Fruit fly (Drosophila melanogaster) whole organism, embryonic: ENCODE data around the gene mRpL4.
A peak's percentile ranks its signal among the peaks of the same experiment; 100 is the strongest.

Source experiments
- Atf-2 ChIP-seq: fragments of 200-800 bp; sonication (Bioruptor generic); optimal IDR thresholded peaks from 2 replicates; lab custom pipeline; 2016; ENCODE audit warnings: missing biosample characterization, missing genetic modification characterization
- Atf3 ChIP-seq: fragments of 200-800 bp; sonication (Bioruptor generic); optimal IDR thresholded peaks from 3 replicates; lab custom pipeline; 2016; ENCODE audit warnings: missing biosample characterization, missing genetic modification characterization
- CG10147 ChIP-seq: fragments of 200-800 bp; sonication (Bioruptor generic); optimal IDR thresholded peaks from 2 replicates; lab custom pipeline; 2019; ENCODE audit warnings: missing biosample characterization, mild to moderate bottlenecking, missing genetic modification characterization, moderate library complexity
- CG1024 ChIP-seq: fragments of 200-800 bp; sonication (Bioruptor generic); IDR thresholded peaks from 2 replicates; pipeline ENCODE4 v1.3.6; 2022; ENCODE audit warnings: missing biosample characterization, missing genetic modification characterization
- CG10267 ChIP-seq: fragments of 200-800 bp; sonication (Bioruptor generic); optimal IDR thresholded peaks from 2 replicates; lab custom pipeline; 2018; ENCODE audit warnings: missing biosample characterization, mild to moderate bottlenecking, missing genetic modification characterization, moderate library complexity
- CG12104 ChIP-seq: fragments of 200-800 bp; sonication (Bioruptor generic); optimal IDR thresholded peaks from 3 replicates; lab custom pipeline; 2016; ENCODE audit warnings: missing biosample characterization, missing genetic modification characterization
- CG12391 ChIP-seq: fragments of 200-800 bp; sonication (Bioruptor generic); optimal IDR thresholded peaks from 3 replicates; lab custom pipeline; 2018; ENCODE audit warnings: missing biosample characterization, mild to moderate bottlenecking, missing genetic modification characterization, moderate library complexity
- CG13424 ChIP-seq: fragments of 200-800 bp; sonication (Bioruptor generic); optimal IDR thresholded peaks from 2 replicates; lab custom pipeline; 2019; ENCODE audit warnings: missing biosample characterization, mild to moderate bottlenecking, missing genetic modification characterization, moderate library complexity
- CG13624 ChIP-seq: fragments of 200-800 bp; sonication (Bioruptor generic); optimal IDR thresholded peaks from 2 replicates; lab custom pipeline; 2016; ENCODE audit warnings: missing biosample characterization, missing genetic modification characterization
- CG14710 ChIP-seq: fragments of 200-800 bp; sonication (Bioruptor generic); optimal IDR thresholded peaks from 3 replicates; lab custom pipeline; 2019; ENCODE audit warnings: missing biosample characterization, mild to moderate bottlenecking, missing genetic modification characterization, moderate library complexity
- CG15514 ChIP-seq: fragments of 200-800 bp; sonication (Bioruptor generic); optimal IDR thresholded peaks from 3 replicates; lab custom pipeline; 2017; ENCODE audit warnings: missing biosample characterization, missing genetic modification characterization, mild to moderate bottlenecking, moderate library complexity, missing genetic modification reagents
- CG17385 ChIP-seq: fragments of 200-800 bp; sonication (Bioruptor generic); optimal IDR thresholded peaks from 3 replicates; lab custom pipeline; 2018; ENCODE audit warnings: missing biosample characterization, mild to moderate bottlenecking, missing genetic modification characterization
- CG17829 ChIP-seq: fragments of 200-800 bp; optimal IDR thresholded peaks from 2 replicates; lab custom pipeline; 2019; ENCODE audit warnings: missing biosample characterization, mild to moderate bottlenecking, missing genetic modification characterization, moderate library complexity
- CG18262 ChIP-seq: fragments of 200-800 bp; optimal IDR thresholded peaks from 3 replicates; lab custom pipeline; 2019; ENCODE audit warnings: missing biosample characterization, mild to moderate bottlenecking, missing genetic modification characterization, moderate library complexity
- CG30020 ChIP-seq: fragments of 200-800 bp; optimal IDR thresholded peaks from 2 replicates; lab custom pipeline; 2019; ENCODE audit warnings: missing biosample characterization, mild to moderate bottlenecking, missing genetic modification characterization, moderate library complexity
- CG30403 ChIP-seq: fragments of 200-800 bp; sonication (Bioruptor generic); optimal IDR thresholded peaks from 3 replicates; lab custom pipeline; 2016; ENCODE audit warnings: missing biosample characterization, missing genetic modification characterization
- CG31388 ChIP-seq: fragments of 200-800 bp; sonication (Bioruptor generic); optimal IDR thresholded peaks from 2 replicates; lab custom pipeline; 2016; ENCODE audit warnings: missing biosample characterization, missing genetic modification characterization
- CG32532 ChIP-seq: fragments of 200-800 bp; sonication (Bioruptor generic); IDR thresholded peaks from 2 replicates; pipeline ENCODE4 v1.3.6; 2022; ENCODE audit warnings: missing biosample characterization, missing genetic modification characterization
- CG32772 ChIP-seq: fragments of 200-800 bp; sonication (Bioruptor generic); IDR thresholded peaks from 2 replicates; pipeline ENCODE4 v1.3.6; 2022; ENCODE audit warnings: missing biosample characterization, missing genetic modification characterization
- CG43689 ChIP-seq: fragments of 200-800 bp; sonication (Bioruptor generic); IDR thresholded peaks from 2 replicates; pipeline ENCODE4 v1.3.6; 2022; ENCODE audit warnings: missing biosample characterization, missing genetic modification characterization
- CG4617 ChIP-seq: fragments of 200-800 bp; sonication (Bioruptor generic); optimal IDR thresholded peaks from 3 replicates; lab custom pipeline; 2016; ENCODE audit warnings: missing biosample characterization, missing genetic modification characterization, borderline replicate concordance
- CG6654 ChIP-seq: fragments of 200-800 bp; sonication (Bioruptor generic); optimal IDR thresholded peaks from 2 replicates; lab custom pipeline; 2017; ENCODE audit warnings: missing biosample characterization, mild to moderate bottlenecking, missing genetic modification characterization
- CG7928 ChIP-seq: fragments of 200-800 bp; sonication (Bioruptor generic); optimal IDR thresholded peaks from 2 replicates; lab custom pipeline; 2017; ENCODE audit warnings: missing biosample characterization, mild to moderate bottlenecking, missing genetic modification characterization
- CG8089 ChIP-seq: fragments of 200-800 bp; sonication (Bioruptor generic); optimal IDR thresholded peaks from 3 replicates; lab custom pipeline; 2016; ENCODE audit warnings: missing biosample characterization, missing genetic modification characterization
- CG9797 ChIP-seq: fragments of 200-800 bp; sonication (Bioruptor generic); optimal IDR thresholded peaks from 3 replicates; lab custom pipeline; 2018; ENCODE audit warnings: missing biosample characterization, mild to moderate bottlenecking, missing genetic modification characterization
- CTCF ChIP-seq: fragments of 200-800 bp; sonication (Bioruptor generic); optimal IDR thresholded peaks from 2 replicates; lab custom pipeline; 2017; ENCODE audit warnings: missing biosample characterization, mild to moderate bottlenecking, missing genetic modification characterization, moderate library complexity
- Camta ChIP-seq: fragments of 200-800 bp; sonication (Bioruptor generic); optimal IDR thresholded peaks from 2 replicates; lab custom pipeline; 2016; ENCODE audit warnings: missing biosample characterization, missing genetic modification characterization
- Chrac-16 ChIP-seq: fragments of 200-800 bp; sonication (Bioruptor generic); optimal IDR thresholded peaks from 3 replicates; lab custom pipeline; 2016; ENCODE audit warnings: missing biosample characterization, missing genetic modification characterization
- CoRest ChIP-seq: fragments of 200-800 bp; sonication (Bioruptor generic); optimal IDR thresholded peaks from 3 replicates; lab custom pipeline; 2018; ENCODE audit warnings: missing biosample characterization, mild to moderate bottlenecking, missing genetic modification characterization, moderate library complexity
- E2f1 ChIP-seq: fragments of 200-800 bp; sonication (Bioruptor generic); IDR thresholded peaks from 2 replicates; pipeline ENCODE4 v1.3.6; 2022; ENCODE audit warnings: missing biosample characterization, missing genetic modification characterization
- Scr ChIP-seq: fragments of 200-800 bp; sonication (Bioruptor generic); IDR thresholded peaks from 2 replicates; pipeline ENCODE4 v1.3.6; 2022; ENCODE audit warnings: missing biosample characterization, missing genetic modification characterization; ENCODE audit not compliant: partially characterized antibody
- Vsx1 ChIP-seq: fragments of 200-800 bp; sonication (Bioruptor generic); optimal IDR thresholded peaks from 2 replicates; lab custom pipeline; 2017; ENCODE audit warnings: missing biosample characterization, mild to moderate bottlenecking, missing genetic modification characterization, missing genetic modification reagents
- Xrp1 ChIP-seq: fragments of 200-800 bp; sonication (Bioruptor generic); IDR thresholded peaks from 2 replicates; pipeline ENCODE4 v1.3.6; 2022; ENCODE audit warnings: missing biosample characterization, missing genetic modification characterization
- amos ChIP-seq: fragments of 200-800 bp; sonication (Bioruptor generic); IDR thresholded peaks from 2 replicates; pipeline ENCODE4 v1.3.6; 2022; ENCODE audit warnings: missing biosample characterization, missing genetic modification characterization; ENCODE audit not compliant: partially characterized antibody
- az2 ChIP-seq: fragments of 200-800 bp; sonication (Bioruptor generic); optimal IDR thresholded peaks from 3 replicates; lab custom pipeline; 2016; ENCODE audit warnings: missing biosample characterization, missing genetic modification characterization
- bab2 ChIP-seq: fragments of 200-800 bp; sonication (Bioruptor generic); optimal IDR thresholded peaks from 2 replicates; lab custom pipeline; 2016; ENCODE audit warnings: missing biosample characterization, missing genetic modification characterization
- cad ChIP-seq: fragments of >200 bp; optimal IDR thresholded peaks from 2 replicates; lab custom pipeline; 2017; ENCODE audit warnings: missing biosample characterization, missing genetic modification characterization
- disco-r ChIP-seq: fragments of 200-800 bp; sonication (Bioruptor generic); optimal IDR thresholded peaks from 2 replicates; lab custom pipeline; 2016; ENCODE audit warnings: missing biosample characterization, missing genetic modification characterization
- dysf ChIP-seq: fragments of 200-800 bp; sonication (Bioruptor generic); IDR thresholded peaks from 3 replicates; pipeline ENCODE4 v1.3.6; 2022; ENCODE audit warnings: missing biosample characterization, missing genetic modification characterization
- gem ChIP-seq: fragments of 200-800 bp; sonication (Bioruptor generic); optimal IDR thresholded peaks from 2 replicates; lab custom pipeline; 2019; ENCODE audit warnings: missing biosample characterization, mild to moderate bottlenecking, missing genetic modification characterization, moderate library complexity
- grau ChIP-seq: fragments of 200-800 bp; optimal IDR thresholded peaks from 3 replicates; lab custom pipeline; 2019; ENCODE audit warnings: missing biosample characterization, mild to moderate bottlenecking, missing genetic modification characterization, moderate library complexity
- gsb-n ChIP-seq: fragments of 200-800 bp; sonication (Bioruptor generic); optimal IDR thresholded peaks from 3 replicates; lab custom pipeline; 2018; ENCODE audit warnings: missing biosample characterization, mild to moderate bottlenecking, missing genetic modification characterization
- ham ChIP-seq: fragments of 200-800 bp; sonication (Bioruptor generic); IDR thresholded peaks from 2 replicates; pipeline ENCODE4 v1.3.6; 2022; ENCODE audit warnings: missing biosample characterization, missing genetic modification characterization
- hbn ChIP-seq: fragments of 200-800 bp; sonication (Bioruptor generic); IDR thresholded peaks from 2 replicates; pipeline ENCODE4 v1.3.6; 2022; ENCODE audit warnings: missing biosample characterization, missing genetic modification characterization; ENCODE audit not compliant: partially characterized antibody
- kay ChIP-seq: fragments of 200-800 bp; sonication (Bioruptor generic); optimal IDR thresholded peaks from 2 replicates; lab custom pipeline; 2016; ENCODE audit warnings: missing biosample characterization, missing genetic modification characterization
- klu ChIP-seq: fragments of 200-800 bp; sonication (Bioruptor generic); IDR thresholded peaks from 2 replicates; pipeline ENCODE4 v1.3.6; 2022; ENCODE audit warnings: missing biosample characterization, missing genetic modification characterization
- phol ChIP-seq: fragments of 200-800 bp; sonication (Bioruptor generic); optimal IDR thresholded peaks from 3 replicates; lab custom pipeline; 2018; ENCODE audit warnings: missing biosample characterization, mild to moderate bottlenecking, missing genetic modification characterization, moderate library complexity
- sens ChIP-seq: fragments of 200-800 bp; sonication (Bioruptor generic); peaks from one replicate; lab custom pipeline; 2016; ENCODE audit warnings: missing biosample characterization, missing genetic modification characterization
- sqz ChIP-seq: fragments of 200-800 bp; sonication (Bioruptor generic); optimal IDR thresholded peaks from 3 replicates; lab custom pipeline; 2018; ENCODE audit warnings: missing biosample characterization, mild to moderate bottlenecking, missing genetic modification characterization
- stwl ChIP-seq: fragments of 200-800 bp; sonication (Bioruptor generic); optimal IDR thresholded peaks from 3 replicates; lab custom pipeline; 2018; ENCODE audit warnings: missing biosample characterization, mild to moderate bottlenecking, missing genetic modification characterization, moderate library complexity
- zfh1 ChIP-seq: fragments of 200-800 bp; sonication (Bioruptor generic); IDR thresholded peaks from 3 replicates; pipeline ENCODE4 v1.3.6; 2022; ENCODE audit warnings: missing biosample characterization, missing genetic modification characterization
- zfh2 ChIP-seq: fragments of 200-800 bp; sonication (Bioruptor generic); optimal IDR thresholded peaks from 2 replicates; lab custom pipeline; 2016; ENCODE audit warnings: missing biosample characterization, missing genetic modification characterization

Gene mRpL4

dm6 chr2L:16310648-16311047, 18.3 kb downstream of the mRpL4 start, which contains the start of the genes cni and fzy (continued):
- no peak for TF ChIP-seq CG17385 (GFP tag; lab: Kevin White, UChicago)
- TF ChIP-seq grau (tag; lab: Kevin White, UChicago): peak; percentile 32
- TF ChIP-seq CG12104 (GFP tag; lab: Kevin White, UChicago): no peak
- TF ChIP-seq CG14710: peak; percentile 85
- peak; percentile 11 for TF ChIP-seq CG13624 (GFP tag; lab: Kevin White, UChicago)
- peak; percentile 50 for TF ChIP-seq gem
- TF ChIP-seq CG18262 (tag; lab: Kevin White, UChicago): peak; percentile 27
- TF ChIP-seq CG15514 (GFP tag; lab: Kevin White, UChicago): peak; percentile 64
- TF ChIP-seq CTCF (GFP tag; lab: Kevin White, UChicago): peak; percentile 42
- TF ChIP-seq CG30403 (GFP tag; lab: Kevin White, UChicago): peak; percentile 21
- TF ChIP-seq CG8089 (GFP tag; lab: Kevin White, UChicago): no peak
- no peak for TF ChIP-seq dysf (GFP tag; lab: Robert Waterston, UW)
- TF ChIP-seq hbn (GFP tag; lab: Robert Waterston, UW): no peak
- TF ChIP-seq CG31388: no peak
- TF ChIP-seq CG17829 (tag; lab: Kevin White, UChicago): peak; percentile 54
- peak; percentile 96 for TF ChIP-seq sqz (GFP tag; lab: Kevin White, UChicago)
- peak; percentile 74 for TF ChIP-seq CG12391 (tag; lab: Kevin White, UChicago)
- no peak for TF ChIP-seq CG1024 (GFP tag; lab: Robert Waterston, UW)
- peak; percentile 18 for TF ChIP-seq Chrac-16 (GFP tag; lab: Kevin White, UChicago)
- no peak for TF ChIP-seq Atf3 (GFP tag; lab: Kevin White, UChicago)
- 0 out of 2 replicates have a peak, but pooled peaks have one; percentile 15 for TF ChIP-seq CG32532
- TF ChIP-seq E2f1 (GFP tag; lab: Robert Waterston, UW): no peak
- TF ChIP-seq zfh2 (GFP tag; lab: Kevin White, UChicago): peak; percentile 14
- TF ChIP-seq Vsx1: peak; percentile 80
- no peak for TF ChIP-seq klu (GFP tag; lab: Robert Waterston, UW)
- peak; percentile 79 for TF ChIP-seq CG32772
- TF ChIP-seq cad: no peak
- TF ChIP-seq disco-r (GFP tag; lab: Kevin White, UChicago): no peak
- peak; percentile 8 for TF ChIP-seq CG13424 (tag; lab: Kevin White, UChicago)
- peak; percentile 35; the same call in 1 of the 2 replicates for TF ChIP-seq Xrp1 (GFP tag; lab: Robert Waterston, UW)
- TF ChIP-seq phol (tag; lab: Kevin White, UChicago): peak; percentile 94
- TF ChIP-seq CG10267 (tag; lab: Kevin White, UChicago): peak; percentile 72
- peak; percentile 23 for TF ChIP-seq bab2 (GFP tag; lab: Kevin White, UChicago)
- peak; percentile 22 for TF ChIP-seq Camta
- peak; percentile 69 for TF ChIP-seq stwl (tag; lab: Kevin White, UChicago)
- TF ChIP-seq kay: no peak
- no peak for TF ChIP-seq CG43689 (GFP tag; lab: Robert Waterston, UW)
- TF ChIP-seq Scr (GFP tag; lab: Robert Waterston, UW): peak; percentile 22; the same call in 1 of the 2 replicates
- peak; percentile 40 for TF ChIP-seq gsb-n (tag; lab: Kevin White, UChicago)
- no peak for TF ChIP-seq Atf-2 (GFP tag; lab: Kevin White, UChicago)
- TF ChIP-seq CG30020 (tag; lab: Kevin White, UChicago): peak; percentile 58
- TF ChIP-seq CG9797 (GFP tag; lab: Kevin White, UChicago): peak; percentile 98
- peak; percentile 82 for TF ChIP-seq sens (GFP tag; lab: Kevin White, UChicago)
- no peak for TF ChIP-seq CG6654 (GFP tag; lab: Kevin White, UChicago)
- peak; percentile 49 for TF ChIP-seq CoRest (tag; lab: Kevin White, UChicago)
- no peak for TF ChIP-seq zfh1 (GFP tag; lab: Robert Waterston, UW)
- peak; percentile 97 for TF ChIP-seq CG7928 (GFP tag; lab: Kevin White, UChicago)
- peak; percentile 12 for TF ChIP-seq az2 (GFP tag; lab: Kevin White, UChicago)
- peak; percentile 70 for TF ChIP-seq CG4617 (GFP tag; lab: Kevin White, UChicago)
- peak; percentile 18 for TF ChIP-seq CG10147 (GFP tag; lab: Kevin White, UChicago)
- TF ChIP-seq amos (GFP tag; lab: Robert Waterston, UW): 0 out of 2 replicates have a peak, but pooled peaks have one; percentile 6
- no peak for TF ChIP-seq ham (GFP tag; lab: Robert Waterston, UW)
